Worm (Caenorhabditis elegans): ENCODE measurements around the gene col-154.

The col-154 gene

DNA sequence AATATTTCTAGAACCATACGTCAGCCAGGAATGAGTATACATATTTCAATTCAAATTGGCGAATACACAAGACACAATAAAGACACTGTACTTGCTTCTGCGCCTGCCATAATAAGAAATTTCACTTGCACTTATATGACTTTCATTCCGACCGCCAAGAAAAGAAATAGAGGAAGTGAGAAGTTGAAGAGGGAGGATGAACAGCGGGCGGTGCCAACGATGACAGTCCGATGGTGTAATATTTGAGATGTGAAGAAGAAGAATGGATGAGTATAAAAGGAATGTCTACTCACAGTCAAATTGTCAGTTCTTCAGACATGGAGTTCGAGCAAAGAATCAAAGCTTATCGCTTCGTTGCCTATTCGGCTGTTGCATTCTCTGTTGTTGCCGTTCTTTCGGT is at the start of gene col-154:
TSS of gene col-154 (plus strand) at position 301 of the 400 bp plus-strand sequence.
- TF ChIP-seq nhr-25 (tag; optimal IDR thresholded peaks at IDR 0.05), result no peak
- no peak for TF ChIP-seq alr-1 (tag; optimal IDR thresholded peaks at IDR 0.05)
- no peak for TF ChIP-seq aly-2 (tag; optimal IDR thresholded peaks at IDR 0.05)
- no peak for TF ChIP-seq nhr-21 (tag; optimal IDR thresholded peaks at IDR 0.05)
- TF ChIP-seq skn-1 (tag; optimal IDR thresholded peaks at IDR 0.05), result no peak
- TF ChIP-seq nhr-237 (tag; optimal IDR thresholded peaks at IDR 0.05), result no peak
- no peak for TF ChIP-seq nhr-6 (tag; optimal IDR thresholded peaks at IDR 0.05)
- TF ChIP-seq sem-4 (tag; optimal IDR thresholded peaks at IDR 0.05), result no peak
- TF ChIP-seq ceh-16 (tag; optimal IDR thresholded peaks at IDR 0.05), result no peak
- TF ChIP-seq Y55F3AM.14 (GFP tag; optimal IDR thresholded peaks at IDR 0.05), result no peak
- TF ChIP-seq ztf-11 (tag; optimal IDR thresholded peaks at IDR 0.05), result no peak
- TF ChIP-seq lin-39 (tag; optimal IDR thresholded peaks at IDR 0.05), result no peak
- no peak for TF ChIP-seq nhr-77 (tag; optimal IDR thresholded peaks at IDR 0.05)
- no peak for TF ChIP-seq mdl-1 (tag; optimal IDR thresholded peaks at IDR 0.05)
- no peak for TF ChIP-seq ztf-4 (tag; optimal IDR thresholded peaks at IDR 0.05)

ce11 chrV:11335757-11336418 is 49.3 kb upstream of the col-154 start:
- TF ChIP-seq dmd-4 (tag; optimal IDR thresholded peaks at IDR 0.05) (no peak), nhr-11 (tag; optimal IDR thresholded peaks at IDR 0.05) (no peak), ZK546.5 (tag; optimal IDR thresholded peaks at IDR 0.05) (no peak), unc-62 (GFP tag; optimal IDR thresholded peaks at IDR 0.05) (no peak), lsy-2 (tag; optimal IDR thresholded peaks at IDR 0.05) (no peak)

DNA sequence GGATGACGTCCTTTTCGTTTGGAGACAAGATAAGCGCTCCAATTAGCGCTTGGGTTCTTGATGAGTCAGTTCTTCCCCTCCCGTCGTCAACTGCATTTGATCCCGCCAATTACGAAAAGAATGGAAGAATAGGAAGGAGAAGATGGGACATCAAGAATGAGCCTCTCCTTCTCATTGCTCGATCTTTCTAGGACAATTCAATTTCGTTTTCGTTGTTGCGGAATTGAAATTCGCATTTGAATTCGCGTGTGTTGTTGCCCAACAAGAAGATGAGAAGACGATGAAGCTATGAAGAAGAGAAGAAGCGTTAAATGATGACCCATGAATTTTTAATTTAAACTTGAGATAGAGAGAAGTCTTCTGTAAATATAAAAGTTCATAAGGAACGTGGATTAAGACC is 48.3 kb upstream of the col-154 start:
- no peak for TF ChIP-seq ztf-1 (GFP tag; conservative IDR thresholded peaks at IDR 0.05)
- TF ChIP-seq egl-27 (tag; optimal IDR thresholded peaks at IDR 0.05), result no peak

- TF ChIP-seq zag-1 (tag; optimal IDR thresholded peaks at IDR 0.05) (peak; percentile 26), F13H6.1 (tag; optimal IDR thresholded peaks at IDR 0.05) (peak; percentile 28), lin-39 (tag; optimal IDR thresholded peaks at IDR 0.05) (no peak), C34F6.9 (tag; optimal IDR thresholded peaks at IDR 0.05) (peak; percentile 1)
These were observed 44.0 kb upstream of the col-154 start for ce11 chrV:11341130-11341675.

DNA sequence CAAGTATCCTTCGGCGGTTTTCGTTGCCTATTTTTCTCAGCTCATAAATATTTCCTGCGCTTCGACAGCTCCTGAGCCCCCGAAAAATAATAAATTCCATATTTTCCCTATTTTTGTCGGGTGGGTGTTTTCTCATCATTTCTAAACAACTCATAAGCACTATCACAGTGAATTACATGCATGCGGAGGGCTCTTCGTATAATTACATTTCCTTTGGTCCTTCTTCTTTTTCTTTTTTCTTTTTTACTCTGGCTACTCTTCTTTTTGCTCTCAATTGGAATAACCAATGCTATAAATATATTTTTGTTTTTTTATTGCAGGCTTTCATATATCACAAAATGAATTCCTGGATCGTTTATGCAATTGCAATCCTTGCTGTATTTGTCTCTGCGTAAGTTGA is 43.2 kb upstream of the col-154 start, which contains the start of gene T02E9.5:
TSS of gene T02E9.5 (plus strand) at position 321 of the 400 bp plus-strand sequence.
- no peak for TF ChIP-seq ztf-4 (tag; optimal IDR thresholded peaks at IDR 0.05)
- TF ChIP-seq skn-1 (tag; optimal IDR thresholded peaks at IDR 0.05), result no peak
- no peak for TF ChIP-seq mbf-1 (tag; optimal IDR thresholded peaks at IDR 0.05)
- no peak for TF ChIP-seq sem-4 (tag; optimal IDR thresholded peaks at IDR 0.05)
- TF ChIP-seq egl-27 (tag; optimal IDR thresholded peaks at IDR 0.05), result no peak
- no peak for TF ChIP-seq crh-2 (tag; optimal IDR thresholded peaks at IDR 0.05)
- no peak for TF ChIP-seq C34F6.9 (tag; optimal IDR thresholded peaks at IDR 0.05)
- TF ChIP-seq unc-62 (GFP tag; optimal IDR thresholded peaks at IDR 0.05), result no peak
- no peak for TF ChIP-seq nhr-11 (tag; optimal IDR thresholded peaks at IDR 0.05)
- TF ChIP-seq F13H6.1 (tag; optimal IDR thresholded peaks at IDR 0.05), result no peak
- TF ChIP-seq ZK546.5 (tag; optimal IDR thresholded peaks at IDR 0.05), result no peak
- no peak for TF ChIP-seq lin-11 (tag; optimal IDR thresholded peaks at IDR 0.05)
- no peak for TF ChIP-seq sma-9 (GFP tag; optimal IDR thresholded peaks at IDR 0.05)
- TF ChIP-seq sma-9 (tag; optimal IDR thresholded peaks at IDR 0.05), result no peak
- TF ChIP-seq lsy-2 (tag; optimal IDR thresholded peaks at IDR 0.05), result no peak
- TF ChIP-seq dmd-4 (tag; optimal IDR thresholded peaks at IDR 0.05), result no peak
- TF ChIP-seq unc-55 (GFP tag; optimal IDR thresholded peaks at IDR 0.05), result no peak
- TF ChIP-seq nhr-25 (tag; optimal IDR thresholded peaks at IDR 0.05), result no peak

ce11 chrV:11344112-11344511 is 41.0 kb upstream of the col-154 start:
- TF ChIP-seq elt-3 (tag; optimal IDR thresholded peaks at IDR 0.05), result no peak
- no peak for TF ChIP-seq ceh-16 (tag; optimal IDR thresholded peaks at IDR 0.05)
- no peak for TF ChIP-seq blmp-1 (tag; optimal IDR thresholded peaks at IDR 0.05; ENCODE audit: insufficient read depth)

Data from whole organism, L2 larva.